Fruit fly (Drosophila melanogaster) whole organism, prepupa: ENCODE results near the gene CG10508.

Experiments
- CG11762 ChIP-seq: fragments of 200-800 bp; sonication (Bioruptor generic); optimal IDR thresholded peaks from 3 replicates; lab custom pipeline; 2016; ENCODE audit warnings: missing biosample characterization, missing genetic modification characterization; ENCODE audit not compliant: insufficient read depth
- CG34406 ChIP-seq: fragments of 200-800 bp; sonication (Bioruptor generic); optimal IDR thresholded peaks from 3 replicates; lab custom pipeline; 2016; ENCODE audit warnings: missing biosample characterization, missing genetic modification characterization
- CG6163 ChIP-seq: fragments of 200-800 bp; sonication (Bioruptor generic); IDR thresholded peaks from 3 replicates; pipeline ENCODE4 v1.3.6; 2022; ENCODE audit warnings: missing biosample characterization, missing genetic modification characterization
- CG8632 ChIP-seq: fragments of 200-800 bp; sonication (Bioruptor generic); optimal IDR thresholded peaks from 3 replicates; lab custom pipeline; 2016; ENCODE audit warnings: missing biosample characterization, missing genetic modification characterization
- Smox ChIP-seq: fragments of 200-800 bp; sonication (Bioruptor generic); optimal IDR thresholded peaks from 3 replicates; lab custom pipeline; 2016; ENCODE audit warnings: missing biosample characterization, missing genetic modification characterization
- Sox102F ChIP-seq: fragments of 200-800 bp; sonication (Bioruptor generic); optimal IDR thresholded peaks from 2 replicates; lab custom pipeline; 2016; ENCODE audit warnings: missing biosample characterization, mild to moderate bottlenecking, missing genetic modification characterization
- dac ChIP-seq: fragments of 200-800 bp; sonication (Bioruptor generic); optimal IDR thresholded peaks from 2 replicates; lab custom pipeline; 2017; ENCODE audit warnings: missing biosample characterization, mild to moderate bottlenecking, missing genetic modification characterization
- fd59A ChIP-seq: fragments of 200-800 bp; sonication (Bioruptor generic); optimal IDR thresholded peaks from 2 replicates; lab custom pipeline; 2017; ENCODE audit warnings: missing biosample characterization, mild to moderate bottlenecking, missing genetic modification characterization, missing genetic modification reagents
- fd85E ChIP-seq: fragments of 200-800 bp; sonication (Bioruptor generic); optimal IDR thresholded peaks from 3 replicates; lab custom pipeline; 2016; ENCODE audit warnings: missing biosample characterization, missing genetic modification characterization
- spab ChIP-seq: fragments of 200-800 bp; sonication (Bioruptor generic); optimal IDR thresholded peaks from 2 replicates; lab custom pipeline; 2017; ENCODE audit warnings: missing biosample characterization, mild to moderate bottlenecking, missing genetic modification characterization, missing genetic modification reagents

DNA sequence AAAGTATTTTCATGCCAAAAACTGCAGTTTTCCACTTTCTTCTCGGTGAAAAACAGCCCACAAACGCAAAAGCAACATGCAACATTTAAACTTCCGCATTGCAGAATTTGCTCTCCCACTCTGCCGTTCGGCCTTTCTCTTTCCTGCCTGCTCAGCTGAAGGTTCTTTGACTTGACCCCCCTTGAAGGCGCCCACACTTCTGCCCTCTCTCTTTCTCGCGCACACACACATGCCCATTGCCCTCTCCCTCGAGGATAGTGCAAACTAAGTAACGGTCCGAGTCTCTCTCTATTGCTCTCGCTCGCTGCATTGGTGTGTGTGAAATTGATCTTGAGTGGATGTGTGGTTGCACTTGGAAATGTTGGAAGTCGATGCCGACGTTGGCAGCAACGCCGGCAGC, 15.6 kb downstream of the CG10508 start:
- TF ChIP-seq Sox102F (GFP tag; lab: Kevin White, UChicago) (no peak), spab (GFP tag; lab: Kevin White, UChicago) (no peak), CG11762 (GFP tag; lab: Kevin White, UChicago) (no peak), CG8632 (GFP tag; lab: Kevin White, UChicago) (no peak), CG34406 (no peak), CG6163 (GFP tag; lab: Robert Waterston, UW) (0 out of 3 replicates have a peak, but pooled peaks have one; percentile 27), dac (GFP tag; lab: Kevin White, UChicago) (no peak), fd59A (no peak), fd85E (GFP tag; lab: Kevin White, UChicago) (no peak), Smox (GFP tag; lab: Kevin White, UChicago) (no peak)
